Fruit fly (Drosophila melanogaster) whole organism, pupa: ENCODE results near the gene GckIII.

ENCODE experiments used
- CG10348 ChIP-seq: fragments of 200-800 bp; sonication (Bioruptor generic); IDR thresholded peaks from 2 replicates; pipeline ENCODE4 v1.3.6; 2022; ENCODE audit warnings: missing biosample characterization, missing genetic modification characterization
- CG12605 ChIP-seq: fragments of 200-800 bp; sonication (Bioruptor generic); IDR thresholded peaks from 2 replicates; pipeline ENCODE4 v1.3.6; 2022; ENCODE audit warnings: missing biosample characterization, missing genetic modification characterization
- CG13204 ChIP-seq: fragments of 200-800 bp; sonication (Bioruptor generic); optimal IDR thresholded peaks from 2 replicates; lab custom pipeline; 2018; ENCODE audit warnings: missing biosample characterization, mild to moderate bottlenecking, missing genetic modification characterization, moderate library complexity
- CG14655 ChIP-seq: fragments of 200-800 bp; sonication (Bioruptor generic); optimal IDR thresholded peaks from 3 replicates; lab custom pipeline; 2017; ENCODE audit warnings: mild to moderate bottlenecking, missing biosample characterization, missing genetic modification reagents, missing genetic modification characterization
- CG15710 ChIP-seq: fragments of 200-800 bp; sonication (Bioruptor generic); optimal IDR thresholded peaks from 2 replicates; lab custom pipeline; 2018; ENCODE audit warnings: missing biosample characterization, mild to moderate bottlenecking, missing genetic modification characterization, moderate library complexity
- CG17806 ChIP-seq: fragments of 200-800 bp; sonication (Bioruptor generic); optimal IDR thresholded peaks from 2 replicates; lab custom pipeline; 2018; ENCODE audit warnings: missing biosample characterization, mild to moderate bottlenecking, missing genetic modification characterization, moderate library complexity
- CG32121 ChIP-seq: fragments of 200-800 bp; sonication (Bioruptor generic); IDR thresholded peaks from 2 replicates; pipeline ENCODE4 v1.3.6; 2022; ENCODE audit warnings: missing biosample characterization, missing genetic modification characterization
- CG34367 ChIP-seq: fragments of 200-800 bp; sonication (Bioruptor generic); optimal IDR thresholded peaks from 2 replicates; lab custom pipeline; 2018; ENCODE audit warnings: missing biosample characterization, mild to moderate bottlenecking, missing genetic modification characterization
- CG4496 ChIP-seq: fragments of 200-800 bp; sonication (Bioruptor generic); IDR thresholded peaks from 3 replicates; pipeline ENCODE4 v1.3.6; 2022; ENCODE audit warnings: missing biosample characterization, missing genetic modification characterization
- CG8159 ChIP-seq: fragments of 200-800 bp; sonication (Bioruptor generic); optimal IDR thresholded peaks from 3 replicates; lab custom pipeline; 2018; ENCODE audit warnings: missing biosample characterization, mild to moderate bottlenecking, missing genetic modification characterization, moderate library complexity
- CG8301 ChIP-seq: fragments of 200-800 bp; sonication (Bioruptor generic); optimal IDR thresholded peaks from 2 replicates; lab custom pipeline; 2018; ENCODE audit warnings: missing biosample characterization, mild to moderate bottlenecking, missing genetic modification characterization
- CG9948 ChIP-seq: fragments of 200-800 bp; sonication (Bioruptor generic); optimal IDR thresholded peaks from 2 replicates; lab custom pipeline; 2018; ENCODE audit warnings: missing biosample characterization, mild to moderate bottlenecking, missing genetic modification characterization, moderate library complexity
- D1 ChIP-seq: fragments of 200-800 bp; sonication (Bioruptor generic); optimal IDR thresholded peaks from 2 replicates; lab custom pipeline; 2018; ENCODE audit warnings: missing biosample characterization, mild to moderate bottlenecking, missing genetic modification characterization, moderate library complexity
- EcR ChIP-seq: fragments of 200-800 bp; sonication (Bioruptor generic); optimal IDR thresholded peaks from 3 replicates; lab custom pipeline; 2019; ENCODE audit warnings: missing biosample characterization, missing genetic modification characterization, mild to moderate bottlenecking, moderate library complexity, missing genetic modification reagents
- Ets98B ChIP-seq: fragments of 200-800 bp; sonication (Bioruptor generic); IDR thresholded peaks from 2 replicates; pipeline ENCODE4 v1.3.6; 2022; ENCODE audit warnings: missing biosample characterization, missing genetic modification characterization
- Pif1A ChIP-seq: fragments of 200-800 bp; sonication (Bioruptor generic); optimal IDR thresholded peaks from 3 replicates; lab custom pipeline; 2016; ENCODE audit warnings: missing biosample characterization, missing genetic modification characterization
- Pif1B ChIP-seq: fragments of 200-800 bp; sonication (Bioruptor generic); optimal IDR thresholded peaks from 3 replicates; lab custom pipeline; 2016; ENCODE audit warnings: missing biosample characterization, missing genetic modification characterization
- Snoo ChIP-seq: fragments of 200-800 bp; sonication (Bioruptor generic); optimal IDR thresholded peaks from 3 replicates; lab custom pipeline; 2017; ENCODE audit warnings: missing biosample characterization, mild to moderate bottlenecking, missing genetic modification characterization, inconsistent platforms
- fd96Ca ChIP-seq: fragments of 200-800 bp; sonication (Bioruptor generic); IDR thresholded peaks from 3 replicates; pipeline ENCODE4 v1.3.6; 2022; ENCODE audit warnings: missing biosample characterization, missing genetic modification characterization
- gl ChIP-seq: fragments of 200-800 bp; sonication (Bioruptor generic); optimal IDR thresholded peaks from 2 replicates; lab custom pipeline; 2018; ENCODE audit warnings: missing biosample characterization, mild to moderate bottlenecking, missing genetic modification characterization
- rn ChIP-seq: fragments of 200-800 bp; sonication (Bioruptor generic); IDR thresholded peaks from 2 replicates; pipeline ENCODE4 v1.3.6; 2022; ENCODE audit warnings: missing biosample characterization, missing genetic modification characterization

Gene GckIII

DNA sequence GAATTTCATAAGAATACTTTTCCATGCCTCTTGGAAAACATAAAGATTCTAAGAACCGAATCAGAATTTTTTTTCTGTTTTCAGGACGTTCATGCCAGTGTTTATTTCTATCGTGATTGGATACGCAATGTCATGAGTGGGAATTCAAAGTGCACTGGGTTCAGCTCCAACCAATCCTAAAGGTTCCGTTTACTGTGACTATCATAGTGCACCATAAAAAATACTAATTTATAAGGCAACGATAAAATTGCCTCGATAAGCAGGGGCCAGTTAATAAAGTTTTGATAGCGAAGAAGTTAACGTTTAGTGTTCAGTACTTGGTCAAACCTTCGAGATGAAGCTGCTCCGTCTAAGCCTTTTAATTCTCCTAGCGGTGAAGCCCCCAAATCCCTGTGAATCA, 42.6 kb downstream of the GckIII start, which contains the start of gene CG31265:
TSS of gene CG31265 (plus strand) at position 301 of the 400 bp plus-strand sequence.
- no peak for TF ChIP-seq Pif1A (GFP tag; lab: Kevin White, UChicago)
- no peak for TF ChIP-seq Pif1B (GFP tag; lab: Kevin White, UChicago)
- no peak for TF ChIP-seq CG8301
- no peak for TF ChIP-seq CG10348
- TF ChIP-seq CG15710 (tag; lab: Kevin White, UChicago), result no peak
- no peak for TF ChIP-seq Snoo (tag; lab: Kevin White, UChicago)
- TF ChIP-seq CG32121 (GFP tag; lab: Robert Waterston, UW), result no peak
- TF ChIP-seq CG4496 (GFP tag; lab: Robert Waterston, UW), result no peak
- no peak for TF ChIP-seq gl (tag; lab: Kevin White, UChicago)
- no peak for TF ChIP-seq CG34367 (tag; lab: Kevin White, UChicago)

DNA sequence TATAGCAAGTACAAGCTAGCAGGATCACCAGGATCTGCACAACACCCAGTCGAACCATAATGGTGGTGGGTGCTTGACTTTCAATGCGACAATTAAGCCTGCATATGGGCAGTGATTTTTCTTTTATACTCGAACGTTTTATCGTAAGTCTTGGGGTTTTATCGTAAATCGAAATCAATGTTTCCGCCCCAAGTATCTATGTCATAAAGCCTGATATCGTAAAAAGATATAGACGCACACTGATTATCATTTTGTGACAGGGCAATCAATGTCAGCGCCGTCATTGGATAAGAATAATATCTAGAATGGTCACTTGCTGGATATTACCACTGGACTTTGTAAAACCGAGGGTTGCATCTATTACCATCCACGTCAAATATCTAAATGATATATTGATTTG, 45.0 kb downstream of the GckIII start, which contains the start of gene CG17475:
TSS of gene CG17475 (minus strand) at position 101 of the 400 bp plus-strand sequence.
- TF ChIP-seq CG14655 (no peak), CG15710 (tag; lab: Kevin White, UChicago) (no peak), Snoo (tag; lab: Kevin White, UChicago) (no peak)

DNA sequence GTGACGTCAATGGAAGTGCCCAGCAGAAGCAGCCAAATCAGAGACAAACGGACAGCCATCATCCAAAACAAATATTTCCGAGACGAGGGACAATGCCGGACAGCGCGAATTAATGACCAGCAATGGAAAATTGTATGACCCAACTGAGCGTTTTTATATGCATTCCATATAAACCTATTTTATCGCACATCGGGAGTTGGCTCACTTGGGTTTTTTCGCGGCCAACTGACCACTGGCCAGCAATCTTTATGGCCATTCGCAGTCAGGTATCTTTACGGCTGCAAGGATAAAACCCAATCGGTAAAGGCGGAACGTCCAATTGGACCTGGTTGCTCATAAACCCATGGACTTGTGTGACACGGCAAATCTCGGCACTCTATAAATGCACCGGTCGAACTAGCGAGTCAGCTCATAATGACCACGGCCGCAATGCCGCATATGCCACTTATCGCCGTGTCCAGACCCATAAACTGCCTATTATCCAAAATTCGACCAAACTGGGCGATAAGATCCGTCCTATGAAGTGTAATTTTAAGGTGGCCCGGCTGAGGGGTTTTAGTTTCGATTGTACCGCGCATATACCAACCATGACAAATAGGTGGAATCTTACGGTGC, 46.9 kb downstream of the GckIII start, which contains the start of the genes CG4053 and CG31266:
TSS of gene CG4053 (minus strand) at position 101 of the 615 bp plus-strand sequence.
TSS of gene CG31266 (plus strand) at position 565 of the 615 bp plus-strand sequence.
- TF ChIP-seq rn (GFP tag; lab: Robert Waterston, UW), result no peak
- TF ChIP-seq Pif1A (GFP tag; lab: Kevin White, UChicago), result no peak
- TF ChIP-seq CG17806 (tag; lab: Kevin White, UChicago), result no peak
- no peak for TF ChIP-seq Ets98B
- TF ChIP-seq CG13204 (GFP tag; lab: Kevin White, UChicago), result no peak
- TF ChIP-seq gl (tag; lab: Kevin White, UChicago), result no peak
- TF ChIP-seq CG14655, result no peak
- no peak for TF ChIP-seq CG4496 (GFP tag; lab: Robert Waterston, UW)
- TF ChIP-seq EcR, result no peak
- TF ChIP-seq fd96Ca (GFP tag; lab: Robert Waterston, UW), result no peak
- TF ChIP-seq CG32121 (GFP tag; lab: Robert Waterston, UW), result no peak
- no peak for TF ChIP-seq CG8159
- no peak for TF ChIP-seq CG12605 (GFP tag; lab: Robert Waterston, UW)
- no peak for TF ChIP-seq CG8301

DNA sequence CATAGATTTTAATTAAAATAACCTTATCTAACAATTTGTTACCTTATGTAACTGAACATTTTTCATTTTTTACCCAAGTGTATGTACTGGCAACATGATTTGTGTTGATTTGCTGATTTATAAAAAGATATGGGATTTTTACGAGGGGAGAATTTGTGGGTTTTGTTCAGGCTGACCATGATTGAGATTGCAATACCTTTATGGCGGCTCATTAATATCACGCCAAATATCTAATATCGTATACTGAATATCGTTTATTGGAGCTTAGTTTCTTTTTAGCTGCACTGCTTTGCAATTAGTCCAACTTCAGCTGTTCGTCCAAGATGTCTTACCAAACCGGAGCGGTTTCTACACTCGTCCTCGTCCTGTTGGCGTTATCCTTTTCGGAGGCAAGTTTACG, 48.6 kb downstream of the GckIII start, which contains the start of gene CG31267:
TSS of gene CG31267 (plus strand) at position 301 of the 400 bp plus-strand sequence.
- TF ChIP-seq CG8159, result no peak
- TF ChIP-seq Pif1B (GFP tag; lab: Kevin White, UChicago), result no peak
- no peak for TF ChIP-seq CG34367 (tag; lab: Kevin White, UChicago)
- no peak for TF ChIP-seq CG15710 (tag; lab: Kevin White, UChicago)
- TF ChIP-seq CG4496 (GFP tag; lab: Robert Waterston, UW), result no peak
- TF ChIP-seq CG17806 (tag; lab: Kevin White, UChicago), result no peak
- TF ChIP-seq CG32121 (GFP tag; lab: Robert Waterston, UW), result no peak
- TF ChIP-seq EcR, result no peak
- TF ChIP-seq CG13204 (GFP tag; lab: Kevin White, UChicago), result no peak

DNA sequence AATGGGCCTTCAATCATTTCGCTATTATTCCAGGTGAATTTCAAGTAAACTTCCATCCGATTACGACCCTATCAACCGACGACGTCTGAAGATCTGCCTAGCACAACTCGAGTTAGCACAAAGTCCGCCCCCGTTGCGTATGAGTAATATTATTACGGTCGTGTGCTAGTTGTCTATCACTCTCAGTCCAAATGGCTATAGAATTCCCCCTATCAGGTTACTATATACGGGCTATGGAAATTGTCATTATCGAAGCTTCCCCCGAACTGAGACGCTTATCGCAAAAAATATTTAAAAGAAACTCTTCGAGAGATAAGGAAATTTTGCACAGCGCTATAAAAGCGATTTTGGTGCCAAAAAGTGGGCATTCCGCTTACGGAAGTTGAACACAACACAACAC, 50.4 kb downstream of the GckIII start, which contains the start of gene CG5246:
TSS of gene CG5246 (plus strand) at position 365 of the 400 bp plus-strand sequence.
- no peak for TF ChIP-seq gl (tag; lab: Kevin White, UChicago)
- no peak for TF ChIP-seq CG15710 (tag; lab: Kevin White, UChicago)
- TF ChIP-seq CG8301, result no peak
- no peak for TF ChIP-seq CG8159
- no peak for TF ChIP-seq CG14655
- no peak for TF ChIP-seq CG9948 (tag; lab: Kevin White, UChicago)
- TF ChIP-seq Ets98B, result no peak
- TF ChIP-seq CG32121 (GFP tag; lab: Robert Waterston, UW), result no peak
- TF ChIP-seq Snoo (tag; lab: Kevin White, UChicago), result no peak
- TF ChIP-seq D1 (tag; lab: Kevin White, UChicago), result no peak
- TF ChIP-seq CG12605 (GFP tag; lab: Robert Waterston, UW), result no peak
- no peak for TF ChIP-seq CG17806 (tag; lab: Kevin White, UChicago)
